Worm (Caenorhabditis elegans) whole organism, mixed stage, embryonic: Measurements from ENCODE around the gene swan-2.

Experiments used
- M03D4.4 ChIP-seq: sonication (generic microtip); optimal IDR thresholded peaks from 2 replicates; lab custom pipeline; 2017; ENCODE audit warnings: mild to moderate bottlenecking, missing genetic modification characterization, missing compliant biosample characterization
- bed-3 ChIP-seq: fragments of 200-800 bp; sonication (Bioruptor generic); optimal IDR thresholded peaks from 3 replicates; lab custom pipeline; 2018; ENCODE audit warnings: mild to moderate bottlenecking, missing genetic modification characterization, moderate library complexity, missing compliant biosample characterization
- blmp-1 ChIP-seq: fragments of 150-350 bp; optimal IDR thresholded peaks from 2 replicates; lab custom pipeline; 2014; ENCODE audit warnings: missing biosample characterization, missing genetic modification characterization
- ceh-39 ChIP-seq: fragments of 150-350 bp; optimal IDR thresholded peaks from 2 replicates; lab custom pipeline; 2014; ENCODE audit warnings: missing biosample characterization, missing genetic modification characterization
- ceh-43 ChIP-seq: fragments of 200-800 bp; sonication (Bioruptor generic); optimal IDR thresholded peaks from 2 replicates; lab custom pipeline; 2018; ENCODE audit warnings: mild to moderate bottlenecking, missing genetic modification characterization, moderate library complexity, missing compliant biosample characterization
- ceh-83 ChIP-seq: fragments of 200-800 bp; sonication (Bioruptor generic); optimal IDR thresholded peaks from 2 replicates; lab custom pipeline; 2018; ENCODE audit warnings: mild to moderate bottlenecking, missing genetic modification characterization, missing compliant biosample characterization
- ces-1 ChIP-seq: fragments of 150-350 bp; optimal IDR thresholded peaks from 2 replicates; lab custom pipeline; 2014; ENCODE audit warnings: missing biosample characterization, missing genetic modification reagents, missing genetic modification characterization
- cnd-1 ChIP-seq: fragments of 200-800 bp; sonication (Bioruptor generic); optimal IDR thresholded peaks from 2 replicates; lab custom pipeline; 2018; ENCODE audit warnings: mild to moderate bottlenecking, missing genetic modification characterization, missing compliant biosample characterization
- drap-1 ChIP-seq: fragments of 200-800 bp; sonication (Bioruptor generic); optimal IDR thresholded peaks from 3 replicates; lab custom pipeline; 2018; ENCODE audit warnings: mild to moderate bottlenecking, missing genetic modification characterization, missing compliant biosample characterization
- elt-1 ChIP-seq: sonication (generic microtip); optimal IDR thresholded peaks from 2 replicates; lab custom pipeline; 2017; ENCODE audit warnings: missing genetic modification characterization, mild to moderate bottlenecking, missing compliant biosample characterization, antibody characterized with exemption, moderate library complexity, borderline replicate concordance; ENCODE audit not compliant: insufficient read depth
- elt-3 ChIP-seq: fragments of 150-350 bp; optimal IDR thresholded peaks from 2 replicates; lab custom pipeline; 2014; ENCODE audit warnings: missing biosample characterization, missing genetic modification characterization
- flh-1 ChIP-seq: fragments of 200-800 bp; sonication (Bioruptor generic); optimal IDR thresholded peaks from 2 replicates; lab custom pipeline; 2018; ENCODE audit warnings: mild to moderate bottlenecking, missing genetic modification characterization, moderate library complexity, missing compliant biosample characterization
- ham-2 ChIP-seq: fragments of 200-800 bp; sonication (Bioruptor generic); optimal IDR thresholded peaks from 2 replicates; lab custom pipeline; 2018; ENCODE audit warnings: mild to moderate bottlenecking, missing genetic modification characterization, missing compliant biosample characterization
- hlh-1 ChIP-seq: fragments of 150-350 bp; optimal IDR thresholded peaks from 2 replicates; lab custom pipeline; 2014; ENCODE audit warnings: missing biosample characterization, missing genetic modification reagents, missing genetic modification characterization
- lin-13 ChIP-seq: fragments of 150-350 bp; optimal IDR thresholded peaks from 2 replicates; lab custom pipeline; 2014; ENCODE audit warnings: missing biosample characterization, missing genetic modification characterization
- lin-32 ChIP-seq: fragments of 200-800 bp; sonication (Bioruptor generic); optimal IDR thresholded peaks from 2 replicates; lab custom pipeline; 2018; ENCODE audit warnings: mild to moderate bottlenecking, missing genetic modification characterization, missing compliant biosample characterization
- lsy-2 ChIP-seq: fragments of 150-350 bp; optimal IDR thresholded peaks from 2 replicates; lab custom pipeline; 2014; ENCODE audit warnings: missing biosample characterization, missing genetic modification characterization
- mab-5 ChIP-seq: fragments of 150-350 bp; optimal IDR thresholded peaks from 2 replicates; lab custom pipeline; 2014; ENCODE audit warnings: missing biosample characterization, missing genetic modification characterization
- mep-1 ChIP-seq: fragments of 150-350 bp; optimal IDR thresholded peaks from 2 replicates; lab custom pipeline; 2017; ENCODE audit warnings: missing biosample characterization, missing genetic modification reagents, missing genetic modification characterization, inconsistent platforms
- mls-2 ChIP-seq: sonication (generic microtip); optimal IDR thresholded peaks from 2 replicates; lab custom pipeline; 2016; ENCODE audit warnings: mild to moderate bottlenecking, missing genetic modification characterization, moderate library complexity, missing compliant biosample characterization
- nhr-12 ChIP-seq: fragments of 150-350 bp; optimal IDR thresholded peaks from 2 replicates; lab custom pipeline; 2014; ENCODE audit warnings: missing biosample characterization, missing genetic modification characterization
- nhr-2 ChIP-seq: fragments of 150-350 bp; optimal IDR thresholded peaks from 2 replicates; lab custom pipeline; 2014; ENCODE audit warnings: missing biosample characterization, missing genetic modification characterization
- nhr-237 ChIP-seq: fragments of 150-350 bp; optimal IDR thresholded peaks from 2 replicates; lab custom pipeline; 2014; ENCODE audit warnings: missing biosample characterization, missing genetic modification characterization
- nhr-28 ChIP-seq: fragments of 150-350 bp; optimal IDR thresholded peaks from 2 replicates; lab custom pipeline; 2014; ENCODE audit warnings: missing biosample characterization, missing genetic modification characterization
- nhr-76 ChIP-seq: sonication (generic microtip); optimal IDR thresholded peaks from 2 replicates; lab custom pipeline; 2017; ENCODE audit warnings: missing biosample characterization, missing genetic modification characterization
- pha-4 ChIP-seq: fragments of 150-350 bp; optimal IDR thresholded peaks from 2 replicates; lab custom pipeline; 2018; ENCODE audit warnings: missing biosample characterization, missing genetic modification reagents, missing genetic modification characterization
- sem-2 ChIP-seq: fragments of 200-800 bp; sonication (Bioruptor generic); optimal IDR thresholded peaks from 2 replicates; lab custom pipeline; 2018; ENCODE audit warnings: mild to moderate bottlenecking, missing genetic modification characterization, missing compliant biosample characterization
- snpc-4 ChIP-seq: fragments of 150-350 bp; optimal IDR thresholded peaks from 2 replicates; lab custom pipeline; 2014; ENCODE audit warnings: missing biosample characterization, missing genetic modification characterization
- sptf-1 ChIP-seq: sonication (generic microtip); optimal IDR thresholded peaks from 2 replicates; lab custom pipeline; 2017; ENCODE audit warnings: mild to moderate bottlenecking, missing genetic modification characterization, moderate library complexity, missing compliant biosample characterization
- tbx-8 ChIP-seq: fragments of 200-800 bp; sonication (Bioruptor generic); optimal IDR thresholded peaks from 2 replicates; lab custom pipeline; 2018; ENCODE audit warnings: mild to moderate bottlenecking, missing genetic modification characterization, moderate library complexity, missing compliant biosample characterization
- unc-120 ChIP-seq: sonication (generic microtip); optimal IDR thresholded peaks from 2 replicates; lab custom pipeline; 2017; ENCODE audit warnings: missing genetic modification characterization, missing compliant biosample characterization; ENCODE audit not compliant: poor library complexity, severe bottlenecking
- unc-39 ChIP-seq: fragments of 150-350 bp; optimal IDR thresholded peaks from 2 replicates; lab custom pipeline; 2014; ENCODE audit warnings: missing biosample characterization, missing genetic modification characterization
- unc-62 ChIP-seq: fragments of 150-350 bp; optimal IDR thresholded peaks from 2 replicates; lab custom pipeline; 2014; ENCODE audit warnings: missing biosample characterization, missing genetic modification reagents, missing genetic modification characterization
- zip-8 ChIP-seq: fragments of 150-350 bp; optimal IDR thresholded peaks from 2 replicates; lab custom pipeline; 2014; ENCODE audit warnings: missing biosample characterization, missing genetic modification characterization
- ztf-11 ChIP-seq: fragments of 150-350 bp; optimal IDR thresholded peaks from 2 replicates; lab custom pipeline; 2014; ENCODE audit warnings: missing biosample characterization, missing genetic modification characterization

The swan-2 gene

DNA sequence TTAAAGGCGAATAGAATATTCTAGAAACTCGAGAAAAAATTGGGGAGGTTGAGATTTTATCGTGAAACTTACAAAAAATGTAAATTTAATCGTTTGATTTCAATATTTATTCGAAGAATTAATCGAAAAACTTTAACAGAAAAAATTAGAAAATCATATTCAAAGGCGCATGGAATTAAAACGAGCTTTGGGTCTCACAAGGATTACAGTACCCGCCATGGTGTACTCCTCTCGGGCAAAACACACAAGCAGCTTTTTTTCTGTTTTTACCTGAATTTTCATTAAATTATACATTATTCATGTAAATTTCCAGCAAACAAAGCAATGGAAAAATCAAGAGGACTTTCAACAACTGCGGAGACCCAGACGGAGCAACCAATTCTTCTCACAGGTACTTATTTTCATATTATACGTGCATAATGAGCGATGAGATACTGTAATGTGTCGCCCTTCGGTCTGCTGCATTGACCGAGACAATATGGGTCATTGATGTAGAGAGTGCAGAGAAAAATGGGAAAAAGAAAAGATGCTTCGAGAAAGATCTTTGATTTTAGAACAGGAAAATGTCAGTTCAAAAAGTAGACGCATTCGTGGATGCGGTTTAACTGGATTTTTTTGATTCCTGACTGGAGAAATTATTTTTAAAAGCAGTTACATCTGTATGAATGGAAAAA is 16.7 kb downstream of the swan-2 start, which contains the start of the genes F53C11.4 and F53C11.5:
TSS of gene F53C11.4 (minus strand) at position 128 of the 674 bp plus-strand sequence.
TSS of gene F53C11.5 (plus strand) at position 325 of the 674 bp plus-strand sequence.
- TF ChIP-seq snpc-4 (tag; lab: Kevin White, UChicago) (no peak), lsy-2 (tag; lab: Kevin White, UChicago) (peak; percentile 42), unc-62 (GFP tag; lab: Kevin White, UChicago) (peak; percentile 43), flh-1 (GFP tag; lab: Kevin White, UChicago) (no peak), unc-120 (tag; lab: Kevin White, UChicago) (peak; percentile 8), sptf-1 (tag; lab: Kevin White, UChicago) (no peak), zip-8 (no peak), elt-1 (no peak), nhr-76 (tag; lab: Kevin White, UChicago) (no peak), mep-1 (peak; percentile 7), lin-32 (GFP tag; lab: Kevin White, UChicago) (no peak), ceh-39 (tag; lab: Kevin White, UChicago) (no peak), nhr-28 (tag; lab: Kevin White, UChicago) (no peak), ces-1 (no peak), tbx-8 (GFP tag; lab: Kevin White, UChicago) (no peak), drap-1 (no peak), nhr-2 (tag; lab: Kevin White, UChicago) (peak; percentile 98), sem-2 (no peak), mls-2 (no peak), ceh-83 (GFP tag; lab: Kevin White, UChicago) (no peak), elt-3 (no peak), mab-5 (no peak), cnd-1 (tag; lab: Kevin White, UChicago) (no peak), nhr-12 (tag; lab: Kevin White, UChicago) (no peak), ztf-11 (no peak), ceh-43 (GFP tag; lab: Kevin White, UChicago) (no peak), pha-4 (no peak), hlh-1 (tag; lab: Kevin White, UChicago) (no peak), nhr-237 (tag; lab: Kevin White, UChicago) (peak; percentile 30), bed-3 (GFP tag; lab: Kevin White, UChicago) (no peak), M03D4.4 (tag; lab: Kevin White, UChicago) (no peak), unc-39 (no peak), ham-2 (GFP tag; lab: Kevin White, UChicago) (no peak)

- TF ChIP-seq zip-8 (no peak), sptf-1 (tag; lab: Kevin White, UChicago) (no peak), snpc-4 (tag; lab: Kevin White, UChicago) (no peak), sem-2 (no peak), lsy-2 (tag; lab: Kevin White, UChicago) (no peak), lin-32 (GFP tag; lab: Kevin White, UChicago) (no peak), unc-120 (tag; lab: Kevin White, UChicago) (no peak), unc-39 (no peak), tbx-8 (GFP tag; lab: Kevin White, UChicago) (no peak), ces-1 (no peak), blmp-1 (tag; lab: Kevin White, UChicago) (no peak)
These were observed 18.3 kb downstream of the swan-2 start for ce11 chrV:13785767-13786166.

- TF ChIP-seq nhr-12 (tag; lab: Kevin White, UChicago) (peak; percentile 19), ham-2 (GFP tag; lab: Kevin White, UChicago) (no peak)
These were observed 21.9 kb downstream of the swan-2 start, which contains the start of gene decr-1.1 for ce11 chrV:13782190-13782589. Gene decr-1.1 (plus strand): TSS chrV:13782399.

DNA sequence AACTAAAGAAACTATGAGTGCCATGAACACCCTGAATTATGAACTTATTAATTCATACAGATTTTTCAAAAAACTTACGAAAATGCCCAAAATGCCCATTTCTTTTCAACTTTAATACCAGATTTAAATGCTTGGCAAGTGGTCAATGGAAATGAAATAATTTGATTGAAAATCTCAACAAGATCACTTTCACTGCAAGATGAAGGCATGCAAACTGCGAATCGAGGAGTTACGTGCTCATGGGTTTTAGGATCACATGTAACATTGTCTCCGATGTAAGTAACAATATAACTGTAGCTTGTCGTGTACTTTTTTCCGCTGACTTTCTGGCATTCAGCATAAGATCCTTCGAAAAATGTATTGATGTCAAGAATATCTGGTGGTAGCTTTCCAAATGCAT is 23.2 kb downstream of the swan-2 start:
- TF ChIP-seq drap-1 (no peak), elt-3 (no peak), unc-39 (no peak), lin-32 (GFP tag; lab: Kevin White, UChicago) (no peak), elt-1 (no peak), hlh-1 (tag; lab: Kevin White, UChicago) (no peak), tbx-8 (GFP tag; lab: Kevin White, UChicago) (no peak), nhr-12 (tag; lab: Kevin White, UChicago) (no peak), snpc-4 (tag; lab: Kevin White, UChicago) (no peak), mep-1 (no peak), lsy-2 (tag; lab: Kevin White, UChicago) (no peak), M03D4.4 (tag; lab: Kevin White, UChicago) (no peak), sem-2 (no peak), pha-4 (no peak), lin-13 (tag; lab: Kevin White, UChicago) (no peak), nhr-2 (tag; lab: Kevin White, UChicago) (no peak), cnd-1 (tag; lab: Kevin White, UChicago) (no peak)
